Fruit fly (Drosophila melanogaster): ENCODE measurements around the gene Mtch.
A peak's percentile ranks its signal among the peaks of the same experiment; 100 is the strongest.

- TF ChIP-seq esn (GFP tag; optimal IDR thresholded peaks at IDR 0.05) (no peak), lz (GFP tag; optimal IDR thresholded peaks at IDR 0.05) (no peak), CG3919 (GFP tag; optimal IDR thresholded peaks at IDR 0.05) (no peak), spab (GFP tag; optimal IDR thresholded peaks at IDR 0.05) (no peak), Ets96B (tag; optimal IDR thresholded peaks at IDR 0.05) (no peak), Blimp-1 (GFP tag; optimal IDR thresholded peaks at IDR 0.05) (no peak), eg (GFP tag; IDR thresholded peaks at IDR 0.05) (no peak), salr (GFP tag; optimal IDR thresholded peaks at IDR 0.05) (no peak), Eip93F (GFP tag; optimal IDR thresholded peaks at IDR 0.05) (peak; percentile 12), Sox14 (GFP tag; optimal IDR thresholded peaks at IDR 0.05) (no peak), CG15336 (GFP tag; IDR thresholded peaks at IDR 0.05) (0 out of 2 replicates have a peak, but pooled peaks have one; percentile 14)
Measured at dm6 chr3L:225120-225519, 40.7 kb downstream of the Mtch start.

Measured in whole organism, prepupa.